Worm (Caenorhabditis elegans): ENCODE measurements around the gene F35C8.5.

DNA sequence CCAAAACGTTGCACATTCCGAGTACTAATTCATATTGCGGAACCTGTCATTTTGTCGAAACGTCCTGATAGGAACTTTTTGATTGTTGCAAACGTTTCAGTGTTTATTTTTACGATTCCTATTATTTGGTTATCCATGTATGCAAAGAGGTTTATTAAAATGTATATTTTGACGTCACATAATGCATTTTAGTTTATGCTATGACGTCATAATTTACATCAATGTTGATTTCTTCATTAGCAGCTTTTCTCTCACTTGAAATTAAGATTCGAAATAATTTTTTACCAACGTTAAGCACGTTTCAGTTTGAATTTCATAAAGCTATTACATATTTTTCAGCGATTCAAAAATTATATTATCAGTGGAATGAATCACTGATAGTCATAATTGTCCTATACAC, 1.0 kb downstream of the F35C8.5 start:
- TF ChIP-seq lin-13 (GFP tag; optimal IDR thresholded peaks at IDR 0.05) (no peak), lin-39 (tag; optimal IDR thresholded peaks at IDR 0.05) (no peak), nhr-12 (tag; optimal IDR thresholded peaks at IDR 0.05) (no peak), nhr-237 (tag; optimal IDR thresholded peaks at IDR 0.05) (no peak), elt-1 (tag; optimal IDR thresholded peaks at IDR 0.05) (no peak)

All from whole organism, L2 larva.